Fruit fly (Drosophila melanogaster) whole organism, wandering third instar larva: ENCODE measurements around the gene CG42846.

Experiments used
- CG32264 ChIP-seq: fragments of 200-800 bp; sonication (Bioruptor generic); optimal IDR thresholded peaks from 2 replicates; lab custom pipeline; 2016; ENCODE audit warnings: missing biosample characterization, missing genetic modification characterization
- CG9705 ChIP-seq: fragments of 200-800 bp; sonication (Bioruptor generic); optimal IDR thresholded peaks from 2 replicates; lab custom pipeline; 2018; ENCODE audit warnings: missing biosample characterization, mild to moderate bottlenecking, missing genetic modification characterization
- CrebA ChIP-seq: fragments of 200-800 bp; sonication (Bioruptor generic); optimal IDR thresholded peaks from 2 replicates; lab custom pipeline; 2016; ENCODE audit warnings: missing biosample characterization, mild to moderate bottlenecking, missing genetic modification characterization, borderline replicate concordance
- Dfd ChIP-seq: fragments of >200 bp; optimal IDR thresholded peaks from 2 replicates; lab custom pipeline; 2017; ENCODE audit warnings: missing biosample characterization, missing genetic modification characterization
- Dif ChIP-seq: fragments of 200-275, 200-300 bp; sonication (Bioruptor generic); optimal IDR thresholded peaks from 2 replicates; lab custom pipeline; 2018; ENCODE audit warnings: missing biosample characterization, missing genetic modification characterization; ENCODE audit not compliant: partially characterized antibody
- GATAd ChIP-seq: sonication (Bioruptor generic); optimal IDR thresholded peaks from 2 replicates; lab custom pipeline; 2016; ENCODE audit warnings: missing biosample characterization, missing genetic modification characterization
- HLH106 ChIP-seq: fragments of 200-800 bp; optimal IDR thresholded peaks from 3 replicates; lab custom pipeline; 2019; ENCODE audit warnings: missing biosample characterization, mild to moderate bottlenecking, missing genetic modification characterization, moderate library complexity
- Hnf4 ChIP-seq: fragments of 200-800 bp; sonication (Bioruptor generic); optimal IDR thresholded peaks from 2 replicates; lab custom pipeline; 2016; ENCODE audit warnings: missing biosample characterization, mild to moderate bottlenecking, missing genetic modification characterization
- Hr78 ChIP-seq: fragments of >200 bp; optimal IDR thresholded peaks from 2 replicates; lab custom pipeline; 2017; ENCODE audit warnings: missing biosample characterization, missing genetic modification characterization
- Hr83 ChIP-seq: fragments of 200-300 bp; sonication (Bioruptor generic); optimal IDR thresholded peaks from 2 replicates; lab custom pipeline; 2016; ENCODE audit warnings: missing biosample characterization, mild to moderate bottlenecking, missing genetic modification characterization, moderate library complexity; ENCODE audit not compliant: poor library complexity, severe bottlenecking
- Jra ChIP-seq: sonication (Bioruptor generic); optimal IDR thresholded peaks from 2 replicates; lab custom pipeline; 2016; ENCODE audit warnings: missing biosample characterization, missing genetic modification characterization
- Mio ChIP-seq: sonication (Bioruptor generic); optimal IDR thresholded peaks from 2 replicates; lab custom pipeline; 2016; ENCODE audit warnings: missing biosample characterization, missing genetic modification characterization
- Myc ChIP-seq: fragments of >200 bp; optimal IDR thresholded peaks from 2 replicates; lab custom pipeline; 2017
- N ChIP-seq: fragments of >200 bp; optimal IDR thresholded peaks from 2 replicates; lab custom pipeline; 2018; ENCODE audit warnings: missing biosample characterization, missing external identifiers, missing genetic modification characterization
- OdsH ChIP-seq: fragments of 200-800 bp; sonication (Bioruptor generic); optimal IDR thresholded peaks from 2 replicates; lab custom pipeline; 2016; ENCODE audit warnings: missing biosample characterization, mild to moderate bottlenecking, missing genetic modification characterization
- Rel ChIP-seq, 2 experiments: fragments of 200-800 bp; sonication (Bioruptor generic) in 1 of 2; optimal IDR thresholded peaks; 2 replicates in 1 of 2; 3 replicates in 1 of 2; lab custom pipeline; 2016 to 2019; ENCODE audit warnings: mild to moderate bottlenecking in 2 of 2, missing biosample characterization in 2 of 2, missing genetic modification characterization in 2 of 2, moderate library complexity in 1 of 2
- Sp1 ChIP-seq: fragments of 200-800 bp; sonication (Bioruptor generic); optimal IDR thresholded peaks from 3 replicates; lab custom pipeline; 2019; ENCODE audit warnings: missing biosample characterization, mild to moderate bottlenecking, missing genetic modification characterization, moderate library complexity
- Vsx2 ChIP-seq: fragments of 200-300, 225-300 bp; sonication (Bioruptor generic); optimal IDR thresholded peaks from 2 replicates; lab custom pipeline; 2018; ENCODE audit warnings: missing biosample characterization, missing genetic modification characterization; ENCODE audit not compliant: partially characterized antibody
- br ChIP-seq: fragments of 200-800 bp; sonication (Bioruptor generic); optimal IDR thresholded peaks from 2 replicates; lab custom pipeline; 2016; ENCODE audit warnings: missing biosample characterization, missing genetic modification characterization
- brk ChIP-seq: fragments of 200-800 bp; sonication (Bioruptor generic); optimal IDR thresholded peaks from 2 replicates; lab custom pipeline; 2016; ENCODE audit warnings: missing biosample characterization, mild to moderate bottlenecking, missing genetic modification characterization
- dl ChIP-seq, 2 experiments: fragments of 175-275, 200-275 bp in 1 of 2; fragments of 200-275 bp in 1 of 2; sonication (Bioruptor generic); optimal IDR thresholded peaks; lab custom pipeline; 2018; ENCODE audit warnings: mild to moderate bottlenecking in 2 of 2, missing biosample characterization in 2 of 2, missing genetic modification characterization in 2 of 2, moderate library complexity in 2 of 2; ENCODE audit not compliant: partially characterized antibody in 2 of 2, insufficient read depth in 1 of 2
- dsf ChIP-seq: sonication (Bioruptor generic); optimal IDR thresholded peaks from 2 replicates; lab custom pipeline; 2016; ENCODE audit warnings: missing biosample characterization, missing genetic modification characterization, borderline replicate concordance
- ey ChIP-seq: fragments of 200-800 bp; sonication (Bioruptor generic); optimal IDR thresholded peaks from 2 replicates; lab custom pipeline; 2016; ENCODE audit warnings: missing biosample characterization, missing genetic modification characterization
- foxo ChIP-seq, 2 experiments: fragments of 200-800 bp; sonication (Bioruptor generic); optimal IDR thresholded peaks; 2 replicates in 1 of 2; 3 replicates in 1 of 2; lab custom pipeline; 2016 to 2017; ENCODE audit warnings: missing biosample characterization in 2 of 2, missing genetic modification characterization in 2 of 2
- fru ChIP-seq: fragments of 200-800 bp; sonication (Bioruptor generic); optimal IDR thresholded peaks from 3 replicates; lab custom pipeline; 2016; ENCODE audit warnings: missing biosample characterization, mild to moderate bottlenecking, missing genetic modification characterization
- h ChIP-seq: fragments of 200-800 bp; sonication (Bioruptor generic); optimal IDR thresholded peaks from 3 replicates; lab custom pipeline; 2016; ENCODE audit warnings: missing biosample characterization, mild to moderate bottlenecking, missing genetic modification characterization
- jim ChIP-seq: fragments of 175-275, 200-325 bp; sonication (Bioruptor generic); optimal IDR thresholded peaks from 2 replicates; lab custom pipeline; 2016; ENCODE audit warnings: missing biosample characterization, mild to moderate bottlenecking, missing genetic modification characterization
- pan ChIP-seq: fragments of >200 bp; optimal IDR thresholded peaks from 2 replicates; lab custom pipeline; 2017
- psq ChIP-seq: fragments of 200-800 bp; sonication (Bioruptor generic); optimal IDR thresholded peaks from 3 replicates; lab custom pipeline; 2017; ENCODE audit warnings: missing biosample characterization, mild to moderate bottlenecking, missing genetic modification characterization, moderate library complexity
- rgr ChIP-seq: fragments of 200-800 bp; sonication (Bioruptor generic); optimal IDR thresholded peaks from 3 replicates; lab custom pipeline; 2016; ENCODE audit warnings: missing biosample characterization, mild to moderate bottlenecking, missing genetic modification characterization
- sv ChIP-seq: fragments of 200-800 bp; sonication (Bioruptor generic); optimal IDR thresholded peaks from 3 replicates; lab custom pipeline; 2016; ENCODE audit warnings: missing biosample characterization, missing genetic modification characterization
- tai ChIP-seq: sonication (Bioruptor generic); optimal IDR thresholded peaks from 2 replicates; lab custom pipeline; 2016; ENCODE audit warnings: missing biosample characterization, missing genetic modification characterization
- usp ChIP-seq: fragments of >200 bp; optimal IDR thresholded peaks from 2 replicates; lab custom pipeline; 2017; ENCODE audit warnings: missing biosample characterization, missing genetic modification characterization

CG42846 gene

dm6 chr3L:270760-271500 lies 39.5 kb upstream of the CG42846 start, which contains the start of gene miple2 (continued):
- TF ChIP-seq sv (GFP tag; lab: Kevin White, UChicago) = peak; percentile 25
- TF ChIP-seq Rel (GFP tag; optimal IDR thresholded peaks at IDR 0.05; lab: Kevin White, UChicago) = peak; percentile 53
- no peak for TF ChIP-seq Rel (tag; optimal IDR thresholded peaks at IDR 0.05; lab: Kevin White, UChicago)
- peak; percentile 35 for TF ChIP-seq br (GFP tag; lab: Kevin White, UChicago)
- peak; percentile 54 for TF ChIP-seq Sp1
- no peak for TF ChIP-seq tai (GFP tag; lab: Kevin White, UChicago)
- no peak for TF ChIP-seq jim (GFP tag; lab: Kevin White, UChicago)
- TF ChIP-seq fru (GFP tag; lab: Kevin White, UChicago) = peak; percentile 71
- no peak for TF ChIP-seq Myc (lab: Kevin White, UChicago)
- TF ChIP-seq h (GFP tag; lab: Kevin White, UChicago) = peak; percentile 70
- TF ChIP-seq CG9705 (GFP tag; lab: Kevin White, UChicago) = no peak
- TF ChIP-seq Hr78 (GFP tag; lab: Kevin White, UChicago) = no peak
- no peak for TF ChIP-seq Jra
- TF ChIP-seq Hr83 (GFP tag; lab: Kevin White, UChicago) = no peak
- TF ChIP-seq CG32264 (GFP tag; lab: Kevin White, UChicago) = no peak
- no peak for TF ChIP-seq pan (lab: Kevin White, UChicago)
- TF ChIP-seq dsf (GFP tag; lab: Kevin White, UChicago) = no peak
- TF ChIP-seq Dfd = no peak
- TF ChIP-seq Vsx2 = no peak
- no peak for TF ChIP-seq usp (GFP tag; lab: Kevin White, UChicago)
- TF ChIP-seq Dif = no peak

DNA sequence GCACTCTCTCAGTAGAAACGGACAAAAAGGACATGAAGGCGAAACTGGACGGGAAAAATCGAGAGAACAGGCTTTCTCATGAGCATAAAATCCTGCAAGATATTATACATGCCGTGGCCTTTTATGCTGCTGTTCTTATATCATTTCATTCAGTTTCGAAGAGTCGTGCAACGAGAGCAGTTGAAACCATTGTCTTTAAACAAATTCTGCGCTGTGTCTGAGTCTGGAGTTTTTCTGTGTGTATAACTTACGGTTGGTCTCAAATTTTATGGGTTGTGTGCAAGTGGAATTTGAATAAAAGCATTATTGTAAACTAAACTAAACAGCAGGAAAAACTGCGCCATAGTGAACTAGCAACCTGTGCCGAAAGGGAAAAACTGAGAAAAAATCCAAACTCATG lies 36.2 kb upstream of the CG42846 start:
- TF ChIP-seq psq (GFP tag; lab: Kevin White, UChicago) = no peak
- no peak for TF ChIP-seq Hr83 (GFP tag; lab: Kevin White, UChicago)
- no peak for TF ChIP-seq GATAd (GFP tag; lab: Kevin White, UChicago)
- no peak for TF ChIP-seq Myc (lab: Kevin White, UChicago)
- no peak for TF ChIP-seq Rel (GFP tag; optimal IDR thresholded peaks at IDR 0.05; lab: Kevin White, UChicago)
- TF ChIP-seq Rel (tag; optimal IDR thresholded peaks at IDR 0.05; lab: Kevin White, UChicago) = no peak
- no peak for TF ChIP-seq usp (GFP tag; lab: Kevin White, UChicago)
- no peak for TF ChIP-seq CrebA (GFP tag; lab: Kevin White, UChicago)

DNA sequence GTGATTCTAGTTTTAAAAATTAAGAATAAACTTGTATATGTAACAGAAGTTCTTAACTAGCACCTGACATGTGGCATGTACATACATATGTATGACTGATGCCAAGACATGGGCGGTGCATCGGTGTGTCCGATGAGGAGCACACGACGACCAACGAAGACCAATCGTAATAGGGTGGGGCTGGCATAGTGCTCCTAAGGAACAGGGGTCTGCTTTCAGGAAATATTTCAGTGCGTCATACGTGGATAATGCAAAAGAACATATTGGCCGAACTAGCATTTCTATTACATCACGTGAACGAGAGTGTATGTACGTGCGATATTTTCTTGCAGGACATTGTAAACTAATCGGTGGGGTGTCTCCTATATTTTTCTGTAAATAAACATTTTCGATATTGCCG lies 35.7 kb upstream of the CG42846 start, which contains the start of gene miple1:
Gene miple1, plus strand, starts transcription at position 217 of the 400 bp plus-strand sequence.
- TF ChIP-seq fru (GFP tag; lab: Kevin White, UChicago) (no peak), br (GFP tag; lab: Kevin White, UChicago) (no peak), brk (GFP tag; lab: Kevin White, UChicago) (no peak)

- TF ChIP-seq Mio (GFP tag; lab: Kevin White, UChicago) (no peak), Sp1 (no peak), jim (GFP tag; lab: Kevin White, UChicago) (no peak), dsf (GFP tag; lab: Kevin White, UChicago) (no peak), Jra (no peak), brk (GFP tag; lab: Kevin White, UChicago) (no peak), fru (GFP tag; lab: Kevin White, UChicago) (no peak), Rel (GFP tag; optimal IDR thresholded peaks at IDR 0.05; lab: Kevin White, UChicago) (no peak), Rel (tag; optimal IDR thresholded peaks at IDR 0.05; lab: Kevin White, UChicago) (no peak), tai (GFP tag; lab: Kevin White, UChicago) (no peak)
These were observed 34.4 kb upstream of the CG42846 start, which contains the start of gene CG34263 for dm6 chr3L:265808-266207. TSS of gene CG34263 (minus strand) at chr3L:265908.

- peak; percentile 55 for TF ChIP-seq dsf (GFP tag; lab: Kevin White, UChicago)
- TF ChIP-seq Jra = peak; percentile 78
- peak; percentile 47 for TF ChIP-seq OdsH
- peak; percentile 71 for TF ChIP-seq Hnf4 (GFP tag; lab: Kevin White, UChicago)
- TF ChIP-seq N (GFP tag; lab: Kevin White, UChicago) = no peak
- TF ChIP-seq foxo (GFP tag; optimal IDR thresholded peaks at IDR 0.05; lab: Kevin White, UChicago) = peak in 1 of 2 experiments; percentile 57
- TF ChIP-seq CrebA (GFP tag; lab: Kevin White, UChicago) = no peak
- peak; percentile 66 for TF ChIP-seq brk (GFP tag; lab: Kevin White, UChicago)
- TF ChIP-seq CG9705 (GFP tag; lab: Kevin White, UChicago) = peak; percentile 8
- no peak for TF ChIP-seq Dfd
- TF ChIP-seq HLH106 (tag; lab: Kevin White, UChicago) = peak; percentile 39
- peak; percentile 42 for TF ChIP-seq jim (GFP tag; lab: Kevin White, UChicago)
- TF ChIP-seq sv (GFP tag; lab: Kevin White, UChicago) = peak; percentile 62
- no peak for TF ChIP-seq CG32264 (GFP tag; lab: Kevin White, UChicago)
- TF ChIP-seq psq (GFP tag; lab: Kevin White, UChicago) = peak; percentile 48
- peak; percentile 37 for TF ChIP-seq ey (GFP tag; lab: Kevin White, UChicago)
- no peak for TF ChIP-seq Hr78 (GFP tag; lab: Kevin White, UChicago)
- TF ChIP-seq dl (GFP tag; optimal IDR thresholded peaks at IDR 0.05; lab: Kevin White, UChicago; ENCODE audit: insufficient read depth in 1 of 2, partially characterized antibody in 2 of 2) = no peak
- peak; percentile 50 for TF ChIP-seq br (GFP tag; lab: Kevin White, UChicago)
- peak; percentile 70 for TF ChIP-seq rgr (GFP tag; lab: Kevin White, UChicago)
- no peak for TF ChIP-seq Rel (GFP tag; optimal IDR thresholded peaks at IDR 0.05; lab: Kevin White, UChicago)
- TF ChIP-seq Rel (tag; optimal IDR thresholded peaks at IDR 0.05; lab: Kevin White, UChicago) = no peak
- no peak for TF ChIP-seq Vsx2
- no peak for TF ChIP-seq pan (lab: Kevin White, UChicago)
These were observed 33.2 kb upstream of the CG42846 start, which contains the start of the genes Tudor-SN and mRpL17 for dm6 chr3L:264378-265151. TSS of gene Tudor-SN (minus strand) at chr3L:264380. TSS of gene mRpL17 (plus strand) at chr3L:264779.
